Worm (Caenorhabditis elegans): ENCODE results near the gene rab-6.1.
"Not testable (repeated sequence)": the region's sequence is repeated elsewhere in the genome, so short reads cannot be mapped to it uniquely, and the experiment has no call there.

DNA sequence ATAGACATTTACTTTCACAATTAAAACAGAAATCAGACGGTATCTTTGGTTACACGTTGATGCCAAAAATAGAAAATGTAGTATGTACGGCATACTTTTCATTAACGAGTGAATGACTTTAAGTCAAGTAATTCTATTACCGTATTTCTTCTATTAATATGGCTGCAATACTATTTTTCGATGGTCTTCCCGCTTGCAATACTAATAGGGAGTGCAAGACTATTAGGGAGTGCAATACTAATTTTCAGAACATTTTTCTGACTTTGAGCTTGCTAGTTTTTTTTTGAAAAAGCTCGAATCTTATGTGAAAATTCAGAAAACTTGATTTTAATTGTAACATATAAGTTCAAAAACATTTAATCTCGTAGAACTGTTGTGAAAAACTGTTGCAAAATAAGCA, 16.0 kb downstream of the rab-6.1 start, which contains the start of gene R08D7.7:
- not testable (repeated sequence) for TF ChIP-seq cog-1 (tag; optimal IDR thresholded peaks at IDR 0.05); ref-1 (GFP tag; conservative IDR thresholded peaks at IDR 0.05); klf-2 (GFP tag; conservative IDR thresholded peaks at IDR 0.05); tab-1 (GFP tag; IDR thresholded peaks at IDR 0.05); med-1 (GFP tag; optimal IDR thresholded peaks at IDR 0.05; ENCODE audit: insufficient read depth); T22C8.4 (GFP tag; IDR thresholded peaks at IDR 0.05); ztf-29 (GFP tag; IDR thresholded peaks at IDR 0.05); ztf-23 (GFP tag; IDR thresholded peaks at IDR 0.05); flt-1 (GFP tag; IDR thresholded peaks at IDR 0.05)

Measured in whole organism, midembryonic.